Worm (Caenorhabditis elegans) whole organism, L4 larva: ENCODE results near the gene cdh-9.

Experiments
- F10B5.3 ChIP-seq: sonication (generic microtip); optimal IDR thresholded peaks from 2 replicates; lab custom pipeline; 2016; ENCODE audit warnings: mild to moderate bottlenecking, missing genetic modification characterization, missing compliant biosample characterization
- F26F4.8 ChIP-seq: fragments of 200-800 bp; sonication (Bioruptor generic); conservative IDR thresholded peaks from 2 replicates; pipeline ENCODE4 v1.3.6; 2022; ENCODE audit warnings: missing genetic modification characterization, missing compliant biosample characterization
- F37D6.2 ChIP-seq: sonication (generic microtip); optimal IDR thresholded peaks from 2 replicates; lab custom pipeline; 2016; ENCODE audit warnings: mild to moderate bottlenecking, missing genetic modification characterization, missing compliant biosample characterization
- R02D3.7 ChIP-seq: fragments of 150-350 bp; sonication (generic microtip); optimal IDR thresholded peaks from 3 replicates; lab custom pipeline; 2014; ENCODE audit warnings: missing biosample characterization, missing genetic modification characterization
- T26A8.4 ChIP-seq: fragments of 200-800 bp; sonication (Bioruptor generic); IDR thresholded peaks from 2 replicates; pipeline ENCODE4 v1.3.6; 2022; ENCODE audit warnings: missing genetic modification characterization, missing compliant biosample characterization
- aha-1 ChIP-seq: fragments of 150-350 bp; peaks from one replicate; lab custom pipeline; 2014; ENCODE audit warnings: missing biosample characterization, missing genetic modification characterization
- ama-1 ChIP-seq: fragments of 150-350 bp; optimal IDR thresholded peaks from 2 replicates; lab custom pipeline; 2014; ENCODE audit warnings: inconsistent platforms, mixed read lengths
- arid-1 ChIP-seq: fragments of 200-800 bp; sonication (Bioruptor generic); conservative IDR thresholded peaks from 2 replicates; pipeline ENCODE4 v1.3.6; 2022; ENCODE audit warnings: missing genetic modification reagents, missing genetic modification characterization, missing compliant biosample characterization
- ceh-20 ChIP-seq: fragments of 200-800 bp; sonication (Bioruptor generic); IDR thresholded peaks from 2 replicates; pipeline ENCODE4 v1.3.6; 2022; ENCODE audit warnings: missing genetic modification reagents, missing genetic modification characterization, missing compliant biosample characterization
- ceh-44 ChIP-seq: fragments of 200-800 bp; sonication (Bioruptor generic); IDR thresholded peaks from 2 replicates; pipeline ENCODE4 v1.3.6; 2022; ENCODE audit warnings: missing genetic modification reagents, missing genetic modification characterization, missing compliant biosample characterization
- ces-1 ChIP-seq: fragments of 150-350 bp; sonication (generic microtip); optimal IDR thresholded peaks from 4 replicates; lab custom pipeline; 2014; ENCODE audit warnings: missing biosample characterization, missing genetic modification reagents, missing genetic modification characterization
- daf-16 ChIP-seq, 3 experiments: sonication (generic microtip); optimal IDR thresholded peaks; 2 replicates each; lab custom pipeline; 2016 to 2017; ENCODE audit warnings: missing genetic modification characterization in 3 of 3, missing genetic modification reagents in 3 of 3, mild to moderate bottlenecking in 2 of 3, missing compliant biosample characterization in 2 of 3, missing biosample characterization in 1 of 3, moderate library complexity in 1 of 3
- dmd-6 ChIP-seq: fragments of 200-800 bp; sonication (Bioruptor generic); IDR thresholded peaks from 2 replicates; pipeline ENCODE4 v1.3.6; 2022; ENCODE audit warnings: missing genetic modification reagents, missing genetic modification characterization, missing compliant biosample characterization
- dmd-8 ChIP-seq: fragments of 200-800 bp; sonication (Bioruptor generic); IDR thresholded peaks from 2 replicates; pipeline ENCODE4 v1.3.6; 2022; ENCODE audit warnings: missing genetic modification characterization, missing compliant biosample characterization
- dmd-9 ChIP-seq: fragments of 200-800 bp; sonication (Bioruptor generic); IDR thresholded peaks from 2 replicates; pipeline ENCODE4 v1.3.6; 2022; ENCODE audit warnings: missing genetic modification reagents, missing genetic modification characterization, missing compliant biosample characterization
- duxl-1 ChIP-seq: sonication (generic microtip); optimal IDR thresholded peaks from 2 replicates; lab custom pipeline; 2016; ENCODE audit warnings: mild to moderate bottlenecking, missing genetic modification characterization, moderate library complexity, missing compliant biosample characterization; ENCODE audit not compliant: poor library complexity
- dve-1 ChIP-seq: sonication (generic microtip); optimal IDR thresholded peaks from 2 replicates; lab custom pipeline; 2017; ENCODE audit warnings: antibody characterized with exemption, mild to moderate bottlenecking, missing genetic modification characterization, missing compliant biosample characterization; ENCODE audit not compliant: insufficient read depth
- fos-1 ChIP-seq: fragments of 150-350 bp; optimal IDR thresholded peaks from 2 replicates; lab custom pipeline; 2014; ENCODE audit warnings: missing biosample characterization, missing genetic modification characterization
- gei-8 ChIP-seq: fragments of 200-800 bp; sonication (Bioruptor generic); optimal IDR thresholded peaks from 2 replicates; lab custom pipeline; 2018; ENCODE audit warnings: mild to moderate bottlenecking, missing genetic modification characterization, missing compliant biosample characterization
- hif-1 ChIP-seq, 2 experiments: sonication (generic microtip); optimal IDR thresholded peaks; 2 replicates each; lab custom pipeline; 2016 to 2017; ENCODE audit warnings: missing compliant biosample characterization in 2 of 2, missing genetic modification characterization in 2 of 2, missing genetic modification reagents in 2 of 2, missing genotype in 2 of 2, mild to moderate bottlenecking in 1 of 2
- hlh-11 ChIP-seq: fragments of 200-800 bp; sonication (Bioruptor generic); optimal IDR thresholded peaks from 2 replicates; lab custom pipeline; 2018; ENCODE audit warnings: mild to moderate bottlenecking, missing genetic modification characterization, missing compliant biosample characterization
- hlh-30 ChIP-seq: sonication (generic microtip); optimal IDR thresholded peaks from 2 replicates; lab custom pipeline; 2017; ENCODE audit warnings: antibody characterized with exemption, mild to moderate bottlenecking, missing genetic modification characterization, missing compliant biosample characterization; ENCODE audit not compliant: insufficient read depth
- hmg-1.1 ChIP-seq: fragments of 200-800 bp; sonication (Bioruptor generic); IDR thresholded peaks from 2 replicates; pipeline ENCODE4 v1.3.6; 2022; ENCODE audit warnings: missing genetic modification reagents, missing genetic modification characterization, missing compliant biosample characterization
- lim-7 ChIP-seq: fragments of 200-800 bp; sonication (Bioruptor generic); IDR thresholded peaks from 2 replicates; pipeline ENCODE4 v1.3.6; 2022; ENCODE audit warnings: missing genetic modification characterization, missing compliant biosample characterization
- lin-1 ChIP-seq: fragments of 200-800 bp; sonication (Bioruptor generic); IDR thresholded peaks from 2 replicates; pipeline ENCODE4 v1.3.6; 2022; ENCODE audit warnings: missing genetic modification reagents, missing genetic modification characterization, missing compliant biosample characterization
- lin-13 ChIP-seq: fragments of 150-350 bp; optimal IDR thresholded peaks from 2 replicates; lab custom pipeline; 2014; ENCODE audit warnings: missing biosample characterization, missing genetic modification reagents, missing genetic modification characterization
- lin-38 ChIP-seq: fragments of 200-800 bp; sonication (Bioruptor generic); IDR thresholded peaks from 2 replicates; pipeline ENCODE4 v1.3.6; 2022; ENCODE audit warnings: missing genetic modification reagents, missing genetic modification characterization, missing compliant biosample characterization
- lir-3 ChIP-seq: sonication (generic microtip); optimal IDR thresholded peaks from 2 replicates; lab custom pipeline; 2016; ENCODE audit warnings: mild to moderate bottlenecking, missing genetic modification characterization, missing compliant biosample characterization
- madf-5 ChIP-seq, 2 experiments: fragments of 200-800 bp; sonication (Bioruptor generic); IDR thresholded peaks; 2 replicates each; pipeline ENCODE4 v1.3.6; 2022; ENCODE audit warnings: missing compliant biosample characterization in 2 of 2, missing genetic modification characterization in 2 of 2
- madf-9 ChIP-seq: fragments of 200-800 bp; sonication (Bioruptor generic); conservative IDR thresholded peaks from 2 replicates; pipeline ENCODE4 v1.3.6; 2022; ENCODE audit warnings: missing genetic modification reagents, missing genetic modification characterization, missing compliant biosample characterization
- mep-1 ChIP-seq: fragments of 150-350 bp; sonication (generic microtip); optimal IDR thresholded peaks from 3 replicates; lab custom pipeline; 2014; ENCODE audit warnings: missing biosample characterization, missing genetic modification characterization
- mes-2 ChIP-seq: sonication (generic microtip); optimal IDR thresholded peaks from 2 replicates; lab custom pipeline; 2016; ENCODE audit warnings: missing genotype, mild to moderate bottlenecking, missing genetic modification characterization, missing compliant biosample characterization; ENCODE audit not compliant: poor library complexity, severe bottlenecking
- mxl-3 ChIP-seq: fragments of 200-800 bp; sonication (Bioruptor generic); optimal IDR thresholded peaks from 2 replicates; lab custom pipeline; 2018; ENCODE audit warnings: mild to moderate bottlenecking, missing genetic modification characterization, missing compliant biosample characterization
- nhr-102 ChIP-seq: sonication (generic microtip); optimal IDR thresholded peaks from 2 replicates; lab custom pipeline; 2016; ENCODE audit warnings: mild to moderate bottlenecking, missing genetic modification characterization, moderate library complexity, missing compliant biosample characterization
- nhr-41 ChIP-seq: fragments of 200-800 bp; sonication (Bioruptor generic); IDR thresholded peaks from 2 replicates; pipeline ENCODE4 v1.3.6; 2022; ENCODE audit warnings: missing genetic modification reagents, missing genetic modification characterization, missing compliant biosample characterization
- nhr-42 ChIP-seq: fragments of 200-800 bp; sonication (Bioruptor generic); IDR thresholded peaks from 2 replicates; pipeline ENCODE4 v1.3.6; 2022; ENCODE audit warnings: missing genetic modification characterization, missing compliant biosample characterization
- nhr-48 ChIP-seq: sonication (generic microtip); optimal IDR thresholded peaks from 2 replicates; lab custom pipeline; 2016; ENCODE audit warnings: mild to moderate bottlenecking, missing genetic modification characterization, missing compliant biosample characterization
- nhr-77 ChIP-seq: fragments of 150-350 bp; optimal IDR thresholded peaks from 2 replicates; lab custom pipeline; 2014; ENCODE audit warnings: missing biosample characterization, missing genetic modification characterization
- php-3 ChIP-seq: fragments of 200-800 bp; sonication (Bioruptor generic); IDR thresholded peaks from 2 replicates; pipeline ENCODE4 v1.3.6; 2022; ENCODE audit warnings: missing genetic modification reagents, missing genetic modification characterization, missing compliant biosample characterization
- spr-1 ChIP-seq: sonication (generic microtip); optimal IDR thresholded peaks from 2 replicates; lab custom pipeline; 2016; ENCODE audit warnings: mild to moderate bottlenecking, missing genetic modification characterization, missing compliant biosample characterization
- spr-3 ChIP-seq: fragments of 200-800 bp; sonication (Bioruptor generic); optimal IDR thresholded peaks from 2 replicates; lab custom pipeline; 2018; ENCODE audit warnings: mild to moderate bottlenecking, missing genetic modification characterization, missing compliant biosample characterization
- tag-97 ChIP-seq: fragments of 200-800 bp; sonication (Bioruptor generic); IDR thresholded peaks from 2 replicates; pipeline ENCODE4 v1.3.6; 2022; ENCODE audit warnings: missing genetic modification characterization, missing compliant biosample characterization
- vab-7 ChIP-seq: fragments of 200-800 bp; sonication (Bioruptor generic); IDR thresholded peaks from 2 replicates; pipeline ENCODE4 v1.3.6; 2022; ENCODE audit warnings: missing genetic modification reagents, missing genetic modification characterization, missing compliant biosample characterization
- zfp-2 ChIP-seq: sonication (generic microtip); optimal IDR thresholded peaks from 2 replicates; lab custom pipeline; 2016; ENCODE audit warnings: mild to moderate bottlenecking, missing genetic modification characterization, missing compliant biosample characterization
- zfp-3 ChIP-seq: fragments of 200-800 bp; sonication (Bioruptor generic); conservative IDR thresholded peaks from 2 replicates; pipeline ENCODE4 v1.3.6; 2022; ENCODE audit warnings: missing genetic modification reagents, missing genetic modification characterization, missing compliant biosample characterization
- zip-11 ChIP-seq: fragments of 200-800 bp; sonication (Bioruptor generic); IDR thresholded peaks from 2 replicates; pipeline ENCODE4 v1.3.6; 2022; ENCODE audit warnings: missing genetic modification characterization, missing compliant biosample characterization
- ztf-7 ChIP-seq: fragments of 150-350 bp; optimal IDR thresholded peaks from 2 replicates; lab custom pipeline; 2014; ENCODE audit warnings: missing biosample characterization, missing genetic modification characterization

Gene cdh-9

DNA sequence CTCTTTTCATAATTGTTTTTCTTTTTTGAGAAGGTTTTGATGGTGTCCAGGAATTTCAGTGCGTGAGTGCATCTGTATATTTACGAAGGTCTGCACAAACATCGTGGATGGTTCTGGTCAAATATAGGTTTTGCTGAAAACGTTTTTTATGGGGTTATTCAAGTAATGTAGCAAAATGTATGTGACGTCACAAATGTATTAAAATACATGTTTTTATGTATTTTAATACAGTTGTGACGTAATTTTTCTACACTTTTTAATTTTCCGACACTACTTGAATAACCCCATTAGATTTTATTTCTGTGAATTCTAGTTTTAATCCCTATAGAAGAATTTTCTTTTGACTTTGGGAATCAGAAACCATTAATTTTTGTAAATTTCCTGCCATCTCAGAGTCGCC, 23.7 kb downstream of the cdh-9 start:
- no peak for TF ChIP-seq F26F4.8 (GFP tag; lab: Robert Waterston, UW)
- no peak for TF ChIP-seq mep-1 (tag; lab: Kevin White, UChicago)

DNA sequence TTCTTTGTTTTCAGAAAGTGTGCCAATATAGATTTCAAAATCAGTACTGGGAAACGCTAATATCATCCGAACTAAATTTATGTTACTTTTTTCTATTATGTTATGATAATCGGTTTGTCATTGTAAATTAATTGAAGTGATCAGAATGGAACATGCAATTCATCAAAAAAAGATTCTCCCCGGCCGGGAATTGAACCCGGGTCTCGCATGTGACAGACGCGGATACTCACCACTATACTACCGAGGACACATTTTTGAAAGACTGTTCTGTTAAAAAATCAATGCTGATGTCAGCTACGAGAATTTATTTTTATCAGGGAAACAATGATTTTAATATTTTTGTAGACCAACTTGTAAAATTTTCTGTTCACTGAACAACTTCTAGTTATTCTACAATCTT, 24.1 kb downstream of the cdh-9 start:
- TF ChIP-seq daf-16 (GFP tag; optimal IDR thresholded peaks at IDR 0.05; lab: Kevin White, UChicago) (peak; percentile 5 to 91), daf-16 (tag; optimal IDR thresholded peaks at IDR 0.05; lab: Kevin White, UChicago) (peak; percentile 46), gei-8 (GFP tag; lab: Kevin White, UChicago) (peak; percentile 30), mep-1 (tag; lab: Kevin White, UChicago) (peak; percentile 37), spr-1 (tag; lab: Kevin White, UChicago) (peak; percentile 15), nhr-77 (no peak), hlh-30 (tag; lab: Kevin White, UChicago) (peak; percentile 89), dmd-6 (GFP tag; lab: Robert Waterston, UW) (peak; percentile 35), vab-7 (peak; percentile 69), nhr-48 (tag; lab: Kevin White, UChicago) (peak; percentile 51), lin-1 (GFP tag; lab: Robert Waterston, UW) (no peak), F37D6.2 (no peak), ceh-44 (GFP tag; lab: Robert Waterston, UW) (0 out of 2 replicates have a peak, but pooled peaks have one; percentile 29), nhr-42 (GFP tag; lab: Robert Waterston, UW) (no peak), nhr-41 (peak; percentile 64; the same call in 1 of the 2 replicates), ceh-20 (peak; percentile 59; the same call in 1 of the 2 replicates), arid-1 (GFP tag; lab: Robert Waterston, UW) (peak; percentile 67; the same call in 1 of the 2 replicates), mxl-3 (no peak), nhr-102 (tag; lab: Kevin White, UChicago) (peak; percentile 32), aha-1 (tag; lab: Kevin White, UChicago) (peak; percentile 79), dmd-8 (GFP tag; lab: Robert Waterston, UW) (peak; percentile 75; the same call in 1 of the 2 replicates), php-3 (peak; percentile 17; the same call in 1 of the 2 replicates), spr-3 (GFP tag; lab: Kevin White, UChicago) (no peak), T26A8.4 (peak; percentile 49; the same call in 1 of the 2 replicates), ama-1 (lab: Kevin White, UChicago) (no peak), madf-9 (peak; percentile 60; the same call in 1 of the 2 replicates), hif-1 (tag; optimal IDR thresholded peaks at IDR 0.05; lab: Kevin White, UChicago) (peak in 1 of 2 experiments; percentile 26), F10B5.3 (tag; lab: Kevin White, UChicago) (peak; percentile 17), dmd-9 (0 out of 2 replicates have a peak, but pooled peaks have one; percentile 48), hmg-1.1 (0 out of 2 replicates have a peak, but pooled peaks have one; percentile 23), hlh-11 (tag; lab: Kevin White, UChicago) (peak; percentile 21), zip-11 (no peak), ztf-7 (peak; percentile 13), fos-1 (tag; lab: Kevin White, UChicago) (no peak), lim-7 (GFP tag; lab: Robert Waterston, UW) (peak; percentile 84), duxl-1 (peak; percentile 83), lin-13 (GFP tag; lab: Kevin White, UChicago) (peak; percentile 53), lin-38 (GFP tag; lab: Robert Waterston, UW) (peak; percentile 71), R02D3.7 (no peak), mes-2 (tag; lab: Kevin White, UChicago) (peak; percentile 44), ces-1 (no peak), lir-3 (tag; lab: Kevin White, UChicago) (peak; percentile 45), zfp-3 (GFP tag; lab: Robert Waterston, UW) (no peak), dve-1 (tag; lab: Kevin White, UChicago) (peak; percentile 49), tag-97 (GFP tag; lab: Robert Waterston, UW) (no peak), zfp-2 (tag; lab: Kevin White, UChicago) (no peak), madf-5 (GFP tag; IDR thresholded peaks at IDR 0.05; lab: Robert Waterston, UW) (peak in 1 of 2 experiments; percentile 78; a peak in 1 of 4 replicates)
